Worm (Caenorhabditis elegans): ENCODE measurements around the gene F52C9.5.
A peak's percentile ranks its signal among the peaks of the same experiment; 100 is the strongest.

Gene F52C9.5

DNA sequence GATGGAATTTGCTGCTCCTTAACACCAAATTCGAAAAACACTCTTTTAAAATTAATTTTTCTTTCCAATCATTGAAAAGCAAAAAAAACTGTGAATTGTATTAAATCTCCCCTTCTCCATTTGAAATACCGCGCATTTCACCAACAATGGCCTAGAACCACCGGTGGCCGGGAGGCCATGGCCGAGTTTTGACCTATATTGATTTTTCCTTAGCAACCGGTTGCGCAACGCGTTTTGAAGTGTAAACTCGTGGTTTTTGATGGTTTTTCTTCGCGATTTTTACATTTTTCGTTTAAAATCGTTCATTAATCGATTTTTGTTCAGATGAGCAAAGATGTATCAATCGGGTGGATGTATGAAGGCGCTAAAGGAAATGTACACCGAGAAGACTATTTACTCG is 6.3 kb downstream of the F52C9.5 start, which contains the start of gene mog-3 (continued):
- TF ChIP-seq ceh-31 (tag; optimal IDR thresholded peaks at IDR 0.05) (peak; percentile 97), ztf-16 (tag; optimal IDR thresholded peaks at IDR 0.05) (peak; percentile 30), fax-1 (tag; optimal IDR thresholded peaks at IDR 0.05) (peak; percentile 68), odd-2 (tag; optimal IDR thresholded peaks at IDR 0.05) (no peak), lim-6 (tag; optimal IDR thresholded peaks at IDR 0.05) (peak; percentile 82), ahr-1 (tag; optimal IDR thresholded peaks at IDR 0.05) (peak; percentile 3), ceh-18 (tag; optimal IDR thresholded peaks at IDR 0.05) (peak; percentile 7), C38D4.7 (GFP tag; optimal IDR thresholded peaks at IDR 0.05) (no peak), rnt-1 (tag; optimal IDR thresholded peaks at IDR 0.05) (peak; percentile 87), ceh-6 (GFP tag; optimal IDR thresholded peaks at IDR 0.05) (no peak), sox-2 (GFP tag; IDR thresholded peaks at IDR 0.05) (no peak), sox-4 (tag; optimal IDR thresholded peaks at IDR 0.05) (no peak), unc-55 (GFP tag; optimal IDR thresholded peaks at IDR 0.05) (no peak), hlh-6 (tag; optimal IDR thresholded peaks at IDR 0.05) (peak; percentile 44), eyg-1 (tag; optimal IDR thresholded peaks at IDR 0.05) (no peak), ceh-2 (tag; optimal IDR thresholded peaks at IDR 0.05) (peak; percentile 92), pha-4 (tag; optimal IDR thresholded peaks at IDR 0.05) (no peak), pros-1 (tag; optimal IDR thresholded peaks at IDR 0.05) (no peak), unc-42 (tag; optimal IDR thresholded peaks at IDR 0.05) (peak; percentile 57), ttx-3 (tag; optimal IDR thresholded peaks at IDR 0.05) (peak; percentile 23), hlh-8 (tag; optimal IDR thresholded peaks at IDR 0.05) (peak; percentile 87), ceh-9 (tag; optimal IDR thresholded peaks at IDR 0.05) (no peak), sdc-2 (tag; optimal IDR thresholded peaks at IDR 0.05) (no peak), ceh-14 (tag; optimal IDR thresholded peaks at IDR 0.05) (peak; percentile 72), unc-3 (GFP tag; conservative IDR thresholded peaks at IDR 0.05) (peak; percentile 32; the same call in 1 of the 2 replicates), unc-3 (tag; optimal IDR thresholded peaks at IDR 0.05) (no peak), hlh-13 (GFP tag; optimal IDR thresholded peaks at IDR 0.05) (peak; percentile 32), ref-2 (tag; optimal IDR thresholded peaks at IDR 0.05) (peak; percentile 78), madf-2 (tag; optimal IDR thresholded peaks at IDR 0.05) (peak; percentile 26)

DNA sequence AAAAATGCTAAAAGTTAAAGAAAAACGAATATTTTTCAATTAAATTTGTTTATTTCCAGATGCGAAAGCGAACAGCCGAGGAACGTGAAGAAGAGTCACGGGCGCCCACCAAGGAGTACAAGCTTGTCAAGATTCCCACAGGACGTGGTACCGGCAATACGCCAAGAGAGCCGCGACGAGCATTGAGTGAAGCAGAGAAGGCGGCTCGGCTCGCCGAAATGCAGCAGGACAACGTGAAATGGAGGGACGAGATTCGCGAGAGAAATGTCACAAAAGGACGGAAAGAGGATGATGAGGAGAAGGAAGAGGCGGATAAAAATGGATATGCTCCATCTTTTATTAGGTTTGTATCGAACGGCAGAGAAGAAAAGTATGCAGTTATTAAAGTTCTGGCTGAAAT is 8.4 kb downstream of the F52C9.5 start:
- TF ChIP-seq pha-4 (tag; optimal IDR thresholded peaks at IDR 0.05) = no peak
- TF ChIP-seq dmd-4 (tag; optimal IDR thresholded peaks at IDR 0.05; ENCODE audit: borderline replicate concordance) = no peak
- no peak for TF ChIP-seq ttx-3 (tag; optimal IDR thresholded peaks at IDR 0.05)
- TF ChIP-seq ceh-2 (tag; optimal IDR thresholded peaks at IDR 0.05) = no peak
- TF ChIP-seq unc-55 (GFP tag; optimal IDR thresholded peaks at IDR 0.05) = no peak
- no peak for TF ChIP-seq npax-4 (tag; optimal IDR thresholded peaks at IDR 0.05)
- no peak for TF ChIP-seq ceh-31 (tag; optimal IDR thresholded peaks at IDR 0.05)
- TF ChIP-seq ceh-24 (tag; optimal IDR thresholded peaks at IDR 0.05) = no peak

DNA sequence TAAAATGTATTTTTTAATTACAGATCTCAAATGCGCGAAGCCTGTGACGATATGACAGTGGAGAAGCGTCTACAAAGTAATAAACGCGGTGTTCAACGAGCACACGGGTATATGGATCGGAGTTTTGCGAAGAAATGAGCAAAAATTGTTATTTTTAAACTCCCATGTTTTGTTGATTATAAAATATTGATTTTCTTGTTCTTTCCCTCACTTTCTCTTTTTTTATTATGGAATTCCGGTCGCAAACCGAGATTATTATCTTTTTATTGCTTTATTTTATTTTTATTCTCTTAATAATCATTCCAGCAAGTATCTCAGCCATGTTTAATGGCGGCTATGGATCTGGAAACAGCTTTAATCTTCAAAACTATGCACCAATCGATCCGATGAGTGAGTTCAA is 8.9 kb downstream of the F52C9.5 start, which contains the start of gene pqe-1:
TSS of gene pqe-1 (plus strand) at position 301 of the 400 bp plus-strand sequence.
- TF ChIP-seq elt-4 (tag; optimal IDR thresholded peaks at IDR 0.05) (no peak), hlh-13 (GFP tag; optimal IDR thresholded peaks at IDR 0.05) (no peak), Y22D7AL.16 (tag; optimal IDR thresholded peaks at IDR 0.05) (no peak), pqm-1 (tag; optimal IDR thresholded peaks at IDR 0.05) (no peak), pat-9 (tag; optimal IDR thresholded peaks at IDR 0.05) (no peak), ceh-31 (tag; optimal IDR thresholded peaks at IDR 0.05) (no peak), unc-42 (tag; optimal IDR thresholded peaks at IDR 0.05) (no peak), sox-4 (tag; optimal IDR thresholded peaks at IDR 0.05) (no peak), tbx-7 (tag; optimal IDR thresholded peaks at IDR 0.05) (no peak), pros-1 (tag; optimal IDR thresholded peaks at IDR 0.05) (no peak), fkh-6 (tag; optimal IDR thresholded peaks at IDR 0.05) (no peak), T23F11.4 (GFP tag; optimal IDR thresholded peaks at IDR 0.05) (no peak), fkh-10 (GFP tag; optimal IDR thresholded peaks at IDR 0.05) (no peak)
